Worm (Caenorhabditis elegans) whole organism, L4 larva: ENCODE data around the gene spds-1.

Source experiments
- arid-1 ChIP-seq: fragments of 200-800 bp; sonication (Bioruptor generic); conservative IDR thresholded peaks from 2 replicates; pipeline ENCODE4 v1.3.6; 2022; ENCODE audit warnings: missing genetic modification reagents, missing genetic modification characterization, missing compliant biosample characterization
- egl-43 ChIP-seq: fragments of 200-800 bp; sonication (Bioruptor generic); IDR thresholded peaks from 2 replicates; pipeline ENCODE4 v1.3.6; 2022; ENCODE audit warnings: missing genetic modification reagents, missing genetic modification characterization, missing compliant biosample characterization
- lin-13 ChIP-seq: fragments of 150-350 bp; optimal IDR thresholded peaks from 2 replicates; lab custom pipeline; 2014; ENCODE audit warnings: missing biosample characterization, missing genetic modification reagents, missing genetic modification characterization
- lin-15B ChIP-seq: fragments of 150-350 bp; sonication (generic microtip); optimal IDR thresholded peaks from 3 replicates; lab custom pipeline; 2014; ENCODE audit warnings: missing biosample characterization, missing genetic modification characterization
- snpc-4 ChIP-seq: fragments of 150-350 bp; optimal IDR thresholded peaks from 2 replicates; lab custom pipeline; 2014; ENCODE audit warnings: missing biosample characterization, missing genetic modification characterization
- tra-1 ChIP-seq: fragments of 200-800 bp; sonication (Bioruptor generic); IDR thresholded peaks from 2 replicates; pipeline ENCODE4 v1.3.6; 2022; ENCODE audit warnings: missing genetic modification reagents, missing genetic modification characterization, missing compliant biosample characterization
- unc-62 ChIP-seq, 3 experiments: fragments of 150-350 bp in 1 of 3; sonication (generic microtip); optimal IDR thresholded peaks in 2 of 3; peaks in 1 of 3; 1 replicate in 1 of 3; 2 replicates in 2 of 3; lab custom pipeline; 2014 to 2017; ENCODE audit warnings: missing biosample characterization in 3 of 3, missing genetic modification characterization in 3 of 3, missing genetic modification reagents in 3 of 3, missing genotype in 1 of 3
- ztf-7 ChIP-seq: fragments of 150-350 bp; optimal IDR thresholded peaks from 2 replicates; lab custom pipeline; 2014; ENCODE audit warnings: missing biosample characterization, missing genetic modification characterization

- TF ChIP-seq tra-1 (GFP tag; lab: Robert Waterston, UW) (no peak), snpc-4 (no peak), lin-15B (tag; lab: Kevin White, UChicago) (no peak), lin-13 (GFP tag; lab: Kevin White, UChicago) (no peak), egl-43 (no peak), unc-62 (GFP tag; optimal IDR thresholded peaks at IDR 0.05 in 1 of 2; lab: Kevin White, UChicago) (no peak), unc-62 (tag; optimal IDR thresholded peaks at IDR 0.05; lab: Kevin White, UChicago) (no peak), ztf-7 (tag; lab: Kevin White, UChicago) (no peak), arid-1 (GFP tag; lab: Robert Waterston, UW) (no peak)
Measured at ce11 chrII:12840057-12840456, 33.4 kb downstream of the spds-1 start, which contains the start of gene lgc-35.
